Fruit fly (Drosophila melanogaster) whole organism, pupa: Measurements from ENCODE around the gene ush.

Experiments
- CG10348 ChIP-seq: fragments of 200-800 bp; sonication (Bioruptor generic); IDR thresholded peaks from 2 replicates; pipeline ENCODE4 v1.3.6; 2022; ENCODE audit warnings: missing biosample characterization, missing genetic modification characterization
- CG12605 ChIP-seq: fragments of 200-800 bp; sonication (Bioruptor generic); IDR thresholded peaks from 2 replicates; pipeline ENCODE4 v1.3.6; 2022; ENCODE audit warnings: missing biosample characterization, missing genetic modification characterization
- CG13204 ChIP-seq: fragments of 200-800 bp; sonication (Bioruptor generic); optimal IDR thresholded peaks from 2 replicates; lab custom pipeline; 2018; ENCODE audit warnings: missing biosample characterization, mild to moderate bottlenecking, missing genetic modification characterization, moderate library complexity
- CG14655 ChIP-seq: fragments of 200-800 bp; sonication (Bioruptor generic); optimal IDR thresholded peaks from 3 replicates; lab custom pipeline; 2017; ENCODE audit warnings: mild to moderate bottlenecking, missing biosample characterization, missing genetic modification reagents, missing genetic modification characterization
- CG15710 ChIP-seq: fragments of 200-800 bp; sonication (Bioruptor generic); optimal IDR thresholded peaks from 2 replicates; lab custom pipeline; 2018; ENCODE audit warnings: missing biosample characterization, mild to moderate bottlenecking, missing genetic modification characterization, moderate library complexity
- CG17806 ChIP-seq: fragments of 200-800 bp; sonication (Bioruptor generic); optimal IDR thresholded peaks from 2 replicates; lab custom pipeline; 2018; ENCODE audit warnings: missing biosample characterization, mild to moderate bottlenecking, missing genetic modification characterization, moderate library complexity
- CG32121 ChIP-seq: fragments of 200-800 bp; sonication (Bioruptor generic); IDR thresholded peaks from 2 replicates; pipeline ENCODE4 v1.3.6; 2022; ENCODE audit warnings: missing biosample characterization, missing genetic modification characterization
- CG34367 ChIP-seq: fragments of 200-800 bp; sonication (Bioruptor generic); optimal IDR thresholded peaks from 2 replicates; lab custom pipeline; 2018; ENCODE audit warnings: missing biosample characterization, mild to moderate bottlenecking, missing genetic modification characterization
- CG4496 ChIP-seq: fragments of 200-800 bp; sonication (Bioruptor generic); IDR thresholded peaks from 3 replicates; pipeline ENCODE4 v1.3.6; 2022; ENCODE audit warnings: missing biosample characterization, missing genetic modification characterization
- CG8159 ChIP-seq: fragments of 200-800 bp; sonication (Bioruptor generic); optimal IDR thresholded peaks from 3 replicates; lab custom pipeline; 2018; ENCODE audit warnings: missing biosample characterization, mild to moderate bottlenecking, missing genetic modification characterization, moderate library complexity
- CG8301 ChIP-seq: fragments of 200-800 bp; sonication (Bioruptor generic); optimal IDR thresholded peaks from 2 replicates; lab custom pipeline; 2018; ENCODE audit warnings: missing biosample characterization, mild to moderate bottlenecking, missing genetic modification characterization
- CG9948 ChIP-seq: fragments of 200-800 bp; sonication (Bioruptor generic); optimal IDR thresholded peaks from 2 replicates; lab custom pipeline; 2018; ENCODE audit warnings: missing biosample characterization, mild to moderate bottlenecking, missing genetic modification characterization, moderate library complexity
- D1 ChIP-seq: fragments of 200-800 bp; sonication (Bioruptor generic); optimal IDR thresholded peaks from 2 replicates; lab custom pipeline; 2018; ENCODE audit warnings: missing biosample characterization, mild to moderate bottlenecking, missing genetic modification characterization, moderate library complexity
- EcR ChIP-seq: fragments of 200-800 bp; sonication (Bioruptor generic); optimal IDR thresholded peaks from 3 replicates; lab custom pipeline; 2019; ENCODE audit warnings: missing biosample characterization, missing genetic modification characterization, mild to moderate bottlenecking, moderate library complexity, missing genetic modification reagents
- Ets98B ChIP-seq: fragments of 200-800 bp; sonication (Bioruptor generic); IDR thresholded peaks from 2 replicates; pipeline ENCODE4 v1.3.6; 2022; ENCODE audit warnings: missing biosample characterization, missing genetic modification characterization
- Pif1A ChIP-seq: fragments of 200-800 bp; sonication (Bioruptor generic); optimal IDR thresholded peaks from 3 replicates; lab custom pipeline; 2016; ENCODE audit warnings: missing biosample characterization, missing genetic modification characterization
- Pif1B ChIP-seq: fragments of 200-800 bp; sonication (Bioruptor generic); optimal IDR thresholded peaks from 3 replicates; lab custom pipeline; 2016; ENCODE audit warnings: missing biosample characterization, missing genetic modification characterization
- Snoo ChIP-seq: fragments of 200-800 bp; sonication (Bioruptor generic); optimal IDR thresholded peaks from 3 replicates; lab custom pipeline; 2017; ENCODE audit warnings: missing biosample characterization, mild to moderate bottlenecking, missing genetic modification characterization, inconsistent platforms
- fd96Ca ChIP-seq: fragments of 200-800 bp; sonication (Bioruptor generic); IDR thresholded peaks from 3 replicates; pipeline ENCODE4 v1.3.6; 2022; ENCODE audit warnings: missing biosample characterization, missing genetic modification characterization
- gl ChIP-seq: fragments of 200-800 bp; sonication (Bioruptor generic); optimal IDR thresholded peaks from 2 replicates; lab custom pipeline; 2018; ENCODE audit warnings: missing biosample characterization, mild to moderate bottlenecking, missing genetic modification characterization
- rn ChIP-seq: fragments of 200-800 bp; sonication (Bioruptor generic); IDR thresholded peaks from 2 replicates; pipeline ENCODE4 v1.3.6; 2022; ENCODE audit warnings: missing biosample characterization, missing genetic modification characterization

Gene ush

dm6 chr2L:480196-480511 is 4.1 kb downstream of the ush start:
- TF ChIP-seq CG15710 (no peak), CG4496 (GFP tag; lab: Robert Waterston, UW) (no peak), CG34367 (tag; lab: Kevin White, UChicago) (no peak), CG10348 (no peak), Pif1A (GFP tag; lab: Kevin White, UChicago) (no peak), Snoo (tag; lab: Kevin White, UChicago) (no peak)

- TF ChIP-seq CG4496 (GFP tag; lab: Robert Waterston, UW), result no peak
- no peak for TF ChIP-seq rn (GFP tag; lab: Robert Waterston, UW)
- TF ChIP-seq CG10348, result no peak
- TF ChIP-seq CG17806 (tag; lab: Kevin White, UChicago), result peak; percentile 100
- peak; percentile 100 for TF ChIP-seq CG8301 (tag; lab: Kevin White, UChicago)
- peak; percentile 100 for TF ChIP-seq CG34367 (tag; lab: Kevin White, UChicago)
- TF ChIP-seq CG9948 (tag; lab: Kevin White, UChicago), result peak; percentile 100
- TF ChIP-seq EcR (GFP tag; lab: Kevin White, UChicago), result peak; percentile 98
- no peak for TF ChIP-seq Ets98B (GFP tag; lab: Robert Waterston, UW)
- peak; percentile 100 for TF ChIP-seq D1 (tag; lab: Kevin White, UChicago)
- peak; percentile 99 for TF ChIP-seq gl
- TF ChIP-seq fd96Ca (GFP tag; lab: Robert Waterston, UW), result no peak
- TF ChIP-seq CG14655, result peak; percentile 100
- TF ChIP-seq Pif1B (GFP tag; lab: Kevin White, UChicago), result peak; percentile 100
- peak; percentile 100 for TF ChIP-seq Snoo (tag; lab: Kevin White, UChicago)
- TF ChIP-seq Pif1A (GFP tag; lab: Kevin White, UChicago), result peak; percentile 100
- peak; percentile 100 for TF ChIP-seq CG13204
- TF ChIP-seq CG8159 (tag; lab: Kevin White, UChicago), result peak; percentile 100
- no peak for TF ChIP-seq CG32121 (GFP tag; lab: Robert Waterston, UW)
- peak; percentile 100 for TF ChIP-seq CG15710
- TF ChIP-seq CG12605, result no peak
These were observed 4.8 kb downstream of the ush start for dm6 chr2L:480638-481399.

- no peak for TF ChIP-seq Pif1B (GFP tag; lab: Kevin White, UChicago)
- TF ChIP-seq, all 21 proteins: peak for 0
These were observed 5.4 kb downstream of the ush start for dm6 chr2L:481400-481756.

- TF ChIP-seq CG34367 (tag; lab: Kevin White, UChicago) (peak; percentile 43), CG13204 (no peak), Pif1B (GFP tag; lab: Kevin White, UChicago) (peak; percentile 61), CG9948 (tag; lab: Kevin White, UChicago) (peak; percentile 39), CG4496 (GFP tag; lab: Robert Waterston, UW) (no peak), CG12605 (no peak), CG10348 (no peak), CG15710 (peak; percentile 52), Pif1A (GFP tag; lab: Kevin White, UChicago) (peak; percentile 60), gl (no peak), CG14655 (peak; percentile 69), rn (GFP tag; lab: Robert Waterston, UW) (no peak), Snoo (tag; lab: Kevin White, UChicago) (no peak), Ets98B (GFP tag; lab: Robert Waterston, UW) (no peak), CG32121 (GFP tag; lab: Robert Waterston, UW) (no peak), EcR (GFP tag; lab: Kevin White, UChicago) (no peak), CG8301 (tag; lab: Kevin White, UChicago) (peak; percentile 71), CG17806 (tag; lab: Kevin White, UChicago) (peak; percentile 59), D1 (tag; lab: Kevin White, UChicago) (no peak), fd96Ca (GFP tag; lab: Robert Waterston, UW) (no peak), CG8159 (tag; lab: Kevin White, UChicago) (peak; percentile 59)
These were observed 5.9 kb downstream of the ush start for dm6 chr2L:481757-482450.

dm6 chr2L:482451-482844 is 6.4 kb downstream of the ush start:
- TF ChIP-seq Snoo (tag; lab: Kevin White, UChicago) (no peak), CG13204 (no peak), CG17806 (tag; lab: Kevin White, UChicago) (no peak), CG32121 (GFP tag; lab: Robert Waterston, UW) (no peak), CG14655 (no peak), EcR (GFP tag; lab: Kevin White, UChicago) (no peak), CG9948 (tag; lab: Kevin White, UChicago) (no peak), CG4496 (GFP tag; lab: Robert Waterston, UW) (no peak), CG8159 (tag; lab: Kevin White, UChicago) (no peak), Pif1A (GFP tag; lab: Kevin White, UChicago) (no peak), CG15710 (no peak), CG10348 (no peak), rn (GFP tag; lab: Robert Waterston, UW) (no peak), CG34367 (tag; lab: Kevin White, UChicago) (no peak), fd96Ca (GFP tag; lab: Robert Waterston, UW) (no peak)
